Worm (Caenorhabditis elegans) whole organism, late embryonic: Measurements from ENCODE around the gene srx-136.

Experiments
- C08G9.2 ChIP-seq: sonication (generic microtip); optimal IDR thresholded peaks from 2 replicates; lab custom pipeline; 2016; ENCODE audit warnings: mild to moderate bottlenecking, missing genetic modification characterization, moderate library complexity, missing compliant biosample characterization
- F13H6.1 ChIP-seq: sonication (generic microtip); optimal IDR thresholded peaks from 2 replicates; lab custom pipeline; 2016; ENCODE audit warnings: missing genetic modification characterization, missing compliant biosample characterization
- K02D7.2 ChIP-seq: sonication (generic microtip); optimal IDR thresholded peaks from 2 replicates; lab custom pipeline; 2017; ENCODE audit warnings: mild to moderate bottlenecking, missing genetic modification characterization, missing compliant biosample characterization
- ahr-1 ChIP-seq: sonication (generic microtip); optimal IDR thresholded peaks from 2 replicates; lab custom pipeline; 2016; ENCODE audit warnings: missing genetic modification characterization, missing compliant biosample characterization
- ama-1 ChIP-seq: fragments of 150-350 bp; optimal IDR thresholded peaks from 2 replicates; lab custom pipeline; 2014
- ceh-14 ChIP-seq: sonication (generic microtip); optimal IDR thresholded peaks from 2 replicates; lab custom pipeline; 2016; ENCODE audit warnings: missing genotype, missing genetic modification characterization, missing compliant biosample characterization
- ceh-24 ChIP-seq: sonication (generic microtip); optimal IDR thresholded peaks from 2 replicates; lab custom pipeline; 2016; ENCODE audit warnings: mild to moderate bottlenecking, missing genetic modification characterization, missing compliant biosample characterization
- ceh-30 ChIP-seq: fragments of 150-350 bp; optimal IDR thresholded peaks from 2 replicates; lab custom pipeline; 2014; ENCODE audit warnings: missing biosample characterization, missing genetic modification characterization
- ceh-31 ChIP-seq: sonication (generic microtip); optimal IDR thresholded peaks from 2 replicates; lab custom pipeline; 2016; ENCODE audit warnings: missing genetic modification characterization, missing compliant biosample characterization
- che-1 ChIP-seq: sonication (generic microtip); optimal IDR thresholded peaks from 2 replicates; lab custom pipeline; 2016; ENCODE audit warnings: mild to moderate bottlenecking, missing genetic modification characterization, missing compliant biosample characterization
- dmd-4 ChIP-seq: sonication (generic microtip); optimal IDR thresholded peaks from 2 replicates; lab custom pipeline; 2016; ENCODE audit warnings: borderline replicate concordance, missing genetic modification characterization, missing compliant biosample characterization
- dve-1 ChIP-seq: sonication (generic microtip); optimal IDR thresholded peaks from 2 replicates; lab custom pipeline; 2017; ENCODE audit warnings: antibody characterized with exemption, mild to moderate bottlenecking, missing genetic modification characterization, missing compliant biosample characterization
- elt-2 ChIP-seq: sonication (generic microtip); optimal IDR thresholded peaks from 2 replicates; lab custom pipeline; 2016; ENCODE audit warnings: missing genetic modification reagents, missing genetic modification characterization, missing compliant biosample characterization
- ets-4 ChIP-seq: sonication (generic microtip); optimal IDR thresholded peaks from 2 replicates; lab custom pipeline; 2016; ENCODE audit warnings: missing genetic modification characterization, missing compliant biosample characterization
- eyg-1 ChIP-seq: sonication (generic microtip); optimal IDR thresholded peaks from 2 replicates; lab custom pipeline; 2016; ENCODE audit warnings: missing genotype, missing genetic modification characterization, missing compliant biosample characterization
- fax-1 ChIP-seq: sonication (generic microtip); optimal IDR thresholded peaks from 2 replicates; lab custom pipeline; 2016; ENCODE audit warnings: missing genotype, missing genetic modification characterization, missing compliant biosample characterization
- fkh-10 ChIP-seq: fragments of 150-350 bp; optimal IDR thresholded peaks from 2 replicates; lab custom pipeline; 2014; ENCODE audit warnings: missing biosample characterization, missing genetic modification reagents, missing genetic modification characterization
- fkh-6 ChIP-seq: sonication (generic microtip); optimal IDR thresholded peaks from 2 replicates; lab custom pipeline; 2016; ENCODE audit warnings: missing genetic modification characterization, missing compliant biosample characterization
- hlh-30 ChIP-seq: sonication (generic microtip); optimal IDR thresholded peaks from 2 replicates; lab custom pipeline; 2017; ENCODE audit warnings: antibody characterized with exemption, missing genetic modification characterization, missing compliant biosample characterization; ENCODE audit not compliant: insufficient read depth
- hlh-6 ChIP-seq: sonication (generic microtip); optimal IDR thresholded peaks from 2 replicates; lab custom pipeline; 2016; ENCODE audit warnings: missing genotype, missing genetic modification characterization, missing compliant biosample characterization
- hlh-8 ChIP-seq: sonication (generic microtip); optimal IDR thresholded peaks from 2 replicates; lab custom pipeline; 2016; ENCODE audit warnings: missing genotype, missing genetic modification characterization, missing compliant biosample characterization
- lin-11 ChIP-seq: fragments of 200-800 bp; sonication (Bioruptor generic); optimal IDR thresholded peaks from 2 replicates; lab custom pipeline; 2018; ENCODE audit warnings: mild to moderate bottlenecking, missing genetic modification characterization, missing compliant biosample characterization
- madf-2 ChIP-seq: sonication (generic microtip); optimal IDR thresholded peaks from 2 replicates; lab custom pipeline; 2017; ENCODE audit warnings: missing genetic modification characterization, missing compliant biosample characterization
- mec-3 ChIP-seq: sonication (generic microtip); optimal IDR thresholded peaks from 2 replicates; lab custom pipeline; 2016; ENCODE audit warnings: borderline replicate concordance, missing genetic modification characterization, missing compliant biosample characterization
- nfya-1 ChIP-seq: sonication (generic microtip); optimal IDR thresholded peaks from 2 replicates; lab custom pipeline; 2017; ENCODE audit warnings: missing genetic modification characterization, mild to moderate bottlenecking, missing compliant biosample characterization, antibody characterized with exemption, moderate library complexity
- nhr-232 ChIP-seq: sonication (generic microtip); optimal IDR thresholded peaks from 2 replicates; lab custom pipeline; 2016; ENCODE audit warnings: missing genetic modification characterization, missing compliant biosample characterization
- pat-9 ChIP-seq: fragments of 200-800 bp; sonication (Bioruptor generic); optimal IDR thresholded peaks from 2 replicates; lab custom pipeline; 2018; ENCODE audit warnings: mild to moderate bottlenecking, missing genetic modification characterization, moderate library complexity, missing compliant biosample characterization
- pha-2 ChIP-seq: sonication (generic microtip); optimal IDR thresholded peaks from 2 replicates; lab custom pipeline; 2017; ENCODE audit warnings: mild to moderate bottlenecking, missing genetic modification characterization, missing compliant biosample characterization
- pha-4 ChIP-seq: fragments of 150-350 bp; optimal IDR thresholded peaks from 2 replicates; lab custom pipeline; 2018; ENCODE audit warnings: missing biosample characterization, missing genetic modification reagents, missing genetic modification characterization
- pqm-1 ChIP-seq: sonication (generic microtip); optimal IDR thresholded peaks from 2 replicates; lab custom pipeline; 2016; ENCODE audit warnings: missing genetic modification characterization, missing compliant biosample characterization
- ref-2 ChIP-seq: sonication (generic microtip); optimal IDR thresholded peaks from 2 replicates; lab custom pipeline; 2016; ENCODE audit warnings: missing genetic modification characterization, missing compliant biosample characterization
- rnt-1 ChIP-seq: sonication (generic microtip); optimal IDR thresholded peaks from 2 replicates; lab custom pipeline; 2016; ENCODE audit warnings: missing genetic modification characterization, missing compliant biosample characterization
- sdc-2 ChIP-seq: sonication (generic microtip); optimal IDR thresholded peaks from 2 replicates; lab custom pipeline; 2016; ENCODE audit warnings: missing genotype, missing genetic modification characterization, missing compliant biosample characterization
- sox-2 ChIP-seq: fragments of 200-800 bp; sonication (Bioruptor generic); IDR thresholded peaks from 2 replicates; pipeline ENCODE4 v1.3.6; 2022; ENCODE audit warnings: missing genetic modification reagents, missing genetic modification characterization, missing compliant biosample characterization
- sox-4 ChIP-seq: sonication (generic microtip); optimal IDR thresholded peaks from 2 replicates; lab custom pipeline; 2017; ENCODE audit warnings: mild to moderate bottlenecking, missing genetic modification characterization, inconsistent platforms, missing compliant biosample characterization
- syd-9 ChIP-seq: sonication (generic microtip); optimal IDR thresholded peaks from 2 replicates; lab custom pipeline; 2016; ENCODE audit warnings: mild to moderate bottlenecking, missing genetic modification characterization, moderate library complexity, missing compliant biosample characterization
- tbx-7 ChIP-seq: sonication (generic microtip); optimal IDR thresholded peaks from 2 replicates; lab custom pipeline; 2016; ENCODE audit warnings: missing genotype, missing genetic modification characterization, missing compliant biosample characterization
- ttx-3 ChIP-seq: sonication (generic microtip); optimal IDR thresholded peaks from 2 replicates; lab custom pipeline; 2016; ENCODE audit warnings: missing genetic modification reagents, missing genetic modification characterization, missing compliant biosample characterization
- unc-3 ChIP-seq, 2 experiments: fragments of 200-800 bp in 1 of 2; sonication (Bioruptor generic) in 1 of 2; sonication (generic microtip) in 1 of 2; conservative IDR thresholded peaks in 1 of 2; optimal IDR thresholded peaks in 1 of 2; 2 replicates each; pipeline versions ENCODE4 v1.3.6 to Lab custom; 2016 to 2022; ENCODE audit warnings: missing compliant biosample characterization in 2 of 2, missing genetic modification characterization in 2 of 2, missing genetic modification reagents in 1 of 2
- unc-55 ChIP-seq: sonication (generic microtip); optimal IDR thresholded peaks from 2 replicates; lab custom pipeline; 2017; ENCODE audit warnings: missing biosample characterization, missing genetic modification reagents, missing genetic modification characterization
- zip-5 ChIP-seq: sonication (generic microtip); optimal IDR thresholded peaks from 2 replicates; lab custom pipeline; 2016; ENCODE audit warnings: missing genetic modification characterization, missing compliant biosample characterization

Gene srx-136

ce11 chrV:13822752-13823151, 34.5 kb upstream of the srx-136 start, which contains the start of gene hpo-31:
hpo-31 (plus strand) TSS chrV:13823052.
- TF ChIP-seq nhr-232 (tag; lab: Kevin White, UChicago) (no peak), fkh-10 (GFP tag; lab: Kevin White, UChicago) (no peak), che-1 (no peak), hlh-30 (tag; lab: Kevin White, UChicago) (no peak), fax-1 (tag; lab: Kevin White, UChicago) (no peak), pqm-1 (no peak), tbx-7 (no peak), fkh-6 (tag; lab: Kevin White, UChicago) (no peak), rnt-1 (tag; lab: Kevin White, UChicago) (no peak), madf-2 (tag; lab: Kevin White, UChicago) (no peak), F13H6.1 (tag; lab: Kevin White, UChicago) (no peak)

ce11 chrV:13827920-13828319, 29.3 kb upstream of the srx-136 start, which contains the start of gene nrf-5:
nrf-5 (plus strand) TSS chrV:13828267.
- TF ChIP-seq unc-55 (peak; percentile 14), ahr-1 (tag; lab: Kevin White, UChicago) (no peak)

DNA sequence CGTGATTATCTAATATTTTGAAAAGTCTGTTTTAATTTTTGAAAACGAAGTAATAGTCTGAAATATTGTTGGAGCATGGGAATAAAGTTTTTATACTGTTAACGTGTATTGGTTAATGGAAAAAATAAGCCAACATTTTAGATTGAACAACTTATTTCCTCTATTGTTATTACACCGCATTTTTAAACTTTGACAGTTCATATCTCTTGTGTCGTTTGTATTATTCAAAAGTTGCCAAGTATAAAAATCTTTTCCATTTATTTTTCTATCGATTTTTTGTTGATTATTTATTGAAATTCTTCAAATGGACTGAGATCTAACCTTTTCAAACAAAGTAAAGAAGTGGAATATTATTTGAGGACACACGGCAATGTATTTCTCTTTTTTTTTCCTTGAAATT, 26.4 kb upstream of the srx-136 start, which contains the start of gene str-165:
str-165 (plus strand) TSS at position 301 of the 400 bp plus-strand sequence.
- TF ChIP-seq hlh-8 (tag; lab: Kevin White, UChicago) (no peak), C08G9.2 (tag; lab: Kevin White, UChicago) (no peak), madf-2 (tag; lab: Kevin White, UChicago) (no peak), elt-2 (no peak), dve-1 (tag; lab: Kevin White, UChicago) (no peak), pha-4 (no peak), ahr-1 (tag; lab: Kevin White, UChicago) (no peak), eyg-1 (no peak), unc-3 (GFP tag; conservative IDR thresholded peaks at IDR 0.05; lab: Robert Waterston, UW) (no peak), unc-3 (tag; optimal IDR thresholded peaks at IDR 0.05; lab: Kevin White, UChicago) (no peak), K02D7.2 (tag; lab: Kevin White, UChicago) (no peak), sdc-2 (tag; lab: Kevin White, UChicago) (no peak), zip-5 (tag; lab: Kevin White, UChicago) (no peak), unc-55 (no peak), ets-4 (tag; lab: Kevin White, UChicago) (no peak), pqm-1 (no peak), pat-9 (tag; lab: Kevin White, UChicago) (no peak), ceh-14 (tag; lab: Kevin White, UChicago) (no peak), ceh-31 (tag; lab: Kevin White, UChicago) (no peak)
- TF ChIP-seq, all 69 proteins: peak for 0

- TF ChIP-seq unc-3 (GFP tag; conservative IDR thresholded peaks at IDR 0.05; lab: Robert Waterston, UW) (no peak), unc-3 (tag; optimal IDR thresholded peaks at IDR 0.05; lab: Kevin White, UChicago) (no peak), sox-4 (tag; lab: Kevin White, UChicago) (no peak), syd-9 (tag; lab: Kevin White, UChicago) (no peak), eyg-1 (no peak), sdc-2 (tag; lab: Kevin White, UChicago) (no peak), nfya-1 (no peak), dmd-4 (tag; lab: Kevin White, UChicago) (no peak)
- TF ChIP-seq, all 69 proteins: peak for 0
Observed at ce11 chrV:13833951-13834350, 23.3 kb upstream of the srx-136 start, which contains the start of gene srx-129. srx-129 (plus strand) TSS chrV:13834251.

DNA sequence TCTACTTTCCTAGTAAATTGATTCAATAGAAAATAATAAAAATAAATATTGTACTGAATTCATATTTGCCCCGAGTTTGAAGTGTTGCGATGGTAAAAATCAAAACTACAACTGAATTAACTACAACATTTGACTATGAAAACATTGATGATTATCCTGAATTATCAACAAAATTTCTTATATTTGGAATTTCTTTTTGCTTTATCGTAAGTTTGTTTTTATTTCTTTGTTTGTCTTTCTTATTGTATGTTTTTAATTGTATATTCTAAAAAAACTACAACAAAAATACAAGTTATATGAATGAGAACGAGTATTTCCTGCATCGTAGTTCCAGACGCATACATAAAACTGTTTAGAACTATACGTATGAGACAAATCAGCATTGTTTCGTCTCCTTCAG, 20.1 kb upstream of the srx-136 start, which contains the start of gene srx-128:
srx-128 (plus strand) TSS at position 301 of the 400 bp plus-strand sequence.
- TF ChIP-seq hlh-30 (tag; lab: Kevin White, UChicago) (no peak), hlh-6 (tag; lab: Kevin White, UChicago) (no peak), ref-2 (tag; lab: Kevin White, UChicago) (no peak), lin-11 (tag; lab: Kevin White, UChicago) (no peak), unc-3 (GFP tag; conservative IDR thresholded peaks at IDR 0.05; lab: Robert Waterston, UW) (no peak), unc-3 (tag; optimal IDR thresholded peaks at IDR 0.05; lab: Kevin White, UChicago) (no peak), fkh-10 (GFP tag; lab: Kevin White, UChicago) (no peak), K02D7.2 (tag; lab: Kevin White, UChicago) (no peak), sdc-2 (tag; lab: Kevin White, UChicago) (no peak), fax-1 (tag; lab: Kevin White, UChicago) (no peak), pha-2 (tag; lab: Kevin White, UChicago) (no peak), unc-55 (no peak), ama-1 (lab: Kevin White, UChicago) (no peak), F13H6.1 (tag; lab: Kevin White, UChicago) (no peak), fkh-6 (tag; lab: Kevin White, UChicago) (no peak), sox-2 (GFP tag; lab: Robert Waterston, UW) (no peak), ttx-3 (tag; lab: Kevin White, UChicago) (no peak), ceh-24 (tag; lab: Kevin White, UChicago) (no peak), ceh-30 (no peak), mec-3 (no peak), ahr-1 (tag; lab: Kevin White, UChicago) (no peak)
